Worm (Caenorhabditis elegans): ENCODE measurements around the gene Y116F11B.17.

DNA sequence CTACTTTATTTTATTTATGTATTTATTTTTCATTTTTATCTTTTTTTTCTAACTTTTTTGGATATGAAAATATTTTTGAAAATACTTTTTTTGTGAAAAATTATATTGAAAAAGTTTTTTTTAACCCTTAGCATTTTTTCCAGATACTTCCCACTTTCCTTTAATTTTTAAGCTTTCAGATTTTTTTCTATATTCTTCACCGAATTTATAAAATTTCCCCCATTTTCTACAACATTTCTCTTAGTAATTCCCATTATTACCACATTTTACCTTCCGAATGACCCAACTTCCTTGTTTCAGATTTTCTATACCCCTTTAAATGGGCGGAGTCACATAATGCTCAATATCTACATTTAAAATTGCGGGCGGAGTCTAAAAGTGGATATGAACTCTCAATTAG is 7.2 kb downstream of the Y116F11B.17 start, which contains the start of gene daf-28:
- TF ChIP-seq elt-1 (tag; optimal IDR thresholded peaks at IDR 0.05) (no peak), zag-1 (tag; optimal IDR thresholded peaks at IDR 0.05) (no peak), unc-62 (GFP tag; optimal IDR thresholded peaks at IDR 0.05) (no peak), skn-1 (tag; optimal IDR thresholded peaks at IDR 0.05) (no peak), pha-4 (tag; optimal IDR thresholded peaks at IDR 0.05) (no peak), nhr-11 (tag; optimal IDR thresholded peaks at IDR 0.05) (no peak), elt-2 (tag; optimal IDR thresholded peaks at IDR 0.05) (no peak)
